Worm (Caenorhabditis elegans): ENCODE measurements around the gene F45D3.1.

F45D3.1 gene

DNA sequence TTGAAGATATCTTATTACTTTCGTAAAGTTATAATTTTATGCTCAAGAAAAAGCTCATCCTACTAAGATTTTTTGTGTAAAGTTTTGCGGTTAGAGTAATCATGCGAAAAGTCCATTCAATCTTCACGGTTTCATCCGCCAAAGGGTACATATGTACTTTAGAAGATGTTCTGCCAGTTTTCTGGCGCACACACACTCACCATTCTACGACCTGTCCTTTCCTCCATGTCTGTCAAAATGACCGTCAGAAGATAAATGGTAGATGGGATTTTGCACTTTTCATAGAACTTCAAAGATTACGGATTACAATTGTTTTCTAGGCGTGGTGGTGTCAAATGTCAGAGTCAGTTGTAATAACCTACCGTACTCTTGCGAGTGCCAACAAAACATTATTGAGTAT lies 10.6 kb downstream of the F45D3.1 start:
- TF ChIP-seq mdl-1 (tag; optimal IDR thresholded peaks at IDR 0.05) (no peak), nhr-237 (tag; optimal IDR thresholded peaks at IDR 0.05) (no peak), alr-1 (tag; optimal IDR thresholded peaks at IDR 0.05) (no peak), lin-11 (tag; optimal IDR thresholded peaks at IDR 0.05) (no peak), nhr-23 (tag; optimal IDR thresholded peaks at IDR 0.05) (no peak), nhr-25 (tag; optimal IDR thresholded peaks at IDR 0.05) (no peak), F13H6.1 (tag; optimal IDR thresholded peaks at IDR 0.05) (no peak), crh-2 (tag; optimal IDR thresholded peaks at IDR 0.05) (no peak), nhr-6 (tag; optimal IDR thresholded peaks at IDR 0.05) (no peak), unc-62 (GFP tag; optimal IDR thresholded peaks at IDR 0.05) (no peak), mab-5 (tag; optimal IDR thresholded peaks at IDR 0.05) (no peak), C34F6.9 (tag; optimal IDR thresholded peaks at IDR 0.05) (no peak), nhr-11 (tag; optimal IDR thresholded peaks at IDR 0.05) (no peak), nhr-12 (tag; optimal IDR thresholded peaks at IDR 0.05) (no peak), blmp-1 (tag; optimal IDR thresholded peaks at IDR 0.05; ENCODE audit: insufficient read depth) (peak; percentile 59), Y55F3AM.14 (GFP tag; optimal IDR thresholded peaks at IDR 0.05) (no peak), fos-1 (tag; optimal IDR thresholded peaks at IDR 0.05) (peak; percentile 32), gmeb-1 (tag; optimal IDR thresholded peaks at IDR 0.05) (no peak), lsy-2 (tag; optimal IDR thresholded peaks at IDR 0.05) (peak in 1 of 2 experiments; percentile 4), sma-9 (GFP tag; optimal IDR thresholded peaks at IDR 0.05) (peak; percentile 63), sma-9 (tag; optimal IDR thresholded peaks at IDR 0.05) (no peak), elt-3 (tag; optimal IDR thresholded peaks at IDR 0.05) (no peak), sem-4 (tag; optimal IDR thresholded peaks at IDR 0.05) (peak; percentile 38), lin-13 (GFP tag; optimal IDR thresholded peaks at IDR 0.05) (no peak), ceh-16 (tag; optimal IDR thresholded peaks at IDR 0.05) (no peak), nhr-21 (tag; optimal IDR thresholded peaks at IDR 0.05) (peak; percentile 62), egl-27 (tag; optimal IDR thresholded peaks at IDR 0.05) (peak; percentile 70), mbf-1 (tag; optimal IDR thresholded peaks at IDR 0.05) (no peak)

DNA sequence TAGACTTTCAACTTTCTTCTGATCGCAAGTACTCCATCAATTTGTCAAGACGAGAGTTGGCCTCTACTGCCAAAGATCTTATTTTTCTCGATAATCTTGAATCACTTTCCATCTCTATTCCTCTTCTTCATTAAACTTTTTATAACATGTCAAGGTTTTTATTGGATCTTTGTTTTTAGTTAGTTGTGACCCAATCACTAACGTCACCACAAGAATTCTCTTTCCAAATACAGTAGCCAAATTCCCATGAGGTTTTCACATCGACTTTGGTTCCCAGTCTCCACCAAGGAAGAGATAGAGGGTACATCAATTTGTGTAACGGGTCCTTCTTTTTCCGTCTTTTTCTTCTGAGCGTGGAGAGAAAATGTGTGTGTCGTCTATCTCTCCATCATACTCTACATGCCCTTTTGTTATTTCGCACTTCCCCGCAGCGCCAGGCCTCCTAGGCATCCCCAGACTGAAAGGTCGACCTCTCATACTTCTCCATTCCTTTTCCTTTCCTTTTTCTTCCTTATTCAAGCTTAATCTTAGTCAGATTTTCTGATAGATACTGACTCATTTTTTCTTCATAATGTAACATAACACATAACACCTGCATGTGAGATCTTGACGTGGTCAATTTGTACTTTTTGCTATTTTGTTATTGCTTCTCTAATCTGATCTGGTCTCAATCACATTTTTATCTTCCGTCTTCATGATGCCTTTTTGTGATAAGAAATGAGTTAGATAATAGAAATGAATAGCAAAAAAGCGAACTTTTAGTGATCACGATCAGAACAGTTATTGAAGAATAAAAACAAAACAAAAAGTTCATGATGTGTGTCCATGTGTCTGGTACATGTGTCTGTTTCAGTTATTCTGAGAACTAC lies 12.4 kb downstream of the F45D3.1 start:
- TF ChIP-seq sma-9 (GFP tag; optimal IDR thresholded peaks at IDR 0.05) (peak; percentile 49), sma-9 (tag; optimal IDR thresholded peaks at IDR 0.05) (no peak), dmd-4 (tag; optimal IDR thresholded peaks at IDR 0.05) (no peak), ama-1 (optimal IDR thresholded peaks at IDR 0.05) (no peak), aly-2 (tag; optimal IDR thresholded peaks at IDR 0.05) (no peak), fos-1 (tag; optimal IDR thresholded peaks at IDR 0.05) (peak; percentile 23), lsy-2 (tag; optimal IDR thresholded peaks at IDR 0.05) (peak in 1 of 2 experiments; percentile 44), blmp-1 (tag; optimal IDR thresholded peaks at IDR 0.05; ENCODE audit: insufficient read depth) (no peak), nhr-129 (tag; optimal IDR thresholded peaks at IDR 0.05) (no peak), gmeb-1 (tag; optimal IDR thresholded peaks at IDR 0.05) (no peak), unc-62 (GFP tag; optimal IDR thresholded peaks at IDR 0.05) (no peak), ceh-16 (tag; optimal IDR thresholded peaks at IDR 0.05) (no peak), ztf-1 (GFP tag; conservative IDR thresholded peaks at IDR 0.05) (no peak), nhr-77 (tag; optimal IDR thresholded peaks at IDR 0.05) (no peak), ztf-11 (tag; optimal IDR thresholded peaks at IDR 0.05) (no peak), Y55F3AM.14 (GFP tag; optimal IDR thresholded peaks at IDR 0.05) (peak; percentile 20), nhr-10 (tag; optimal IDR thresholded peaks at IDR 0.05) (no peak), elt-1 (tag; optimal IDR thresholded peaks at IDR 0.05) (peak; percentile 56), nhr-6 (tag; optimal IDR thresholded peaks at IDR 0.05) (no peak), nhr-25 (tag; optimal IDR thresholded peaks at IDR 0.05) (no peak), ceh-82 (tag; optimal IDR thresholded peaks at IDR 0.05) (no peak), nhr-21 (tag; optimal IDR thresholded peaks at IDR 0.05) (no peak), nhr-237 (tag; optimal IDR thresholded peaks at IDR 0.05) (no peak), crh-2 (tag; optimal IDR thresholded peaks at IDR 0.05) (no peak), R02D3.7 (tag; optimal IDR thresholded peaks at IDR 0.05) (no peak), skn-1 (tag; optimal IDR thresholded peaks at IDR 0.05) (no peak), nhr-11 (tag; optimal IDR thresholded peaks at IDR 0.05) (no peak), nhr-23 (tag; optimal IDR thresholded peaks at IDR 0.05) (no peak)

Measured in whole organism, L2 larva.